Fruit fly (Drosophila melanogaster) whole organism, pupa: ENCODE results near the gene CG42762.

Source experiments
- CG10348 ChIP-seq: fragments of 200-800 bp; sonication (Bioruptor generic); IDR thresholded peaks from 2 replicates; pipeline ENCODE4 v1.3.6; 2022; ENCODE audit warnings: missing biosample characterization, missing genetic modification characterization
- CG12605 ChIP-seq: fragments of 200-800 bp; sonication (Bioruptor generic); IDR thresholded peaks from 2 replicates; pipeline ENCODE4 v1.3.6; 2022; ENCODE audit warnings: missing biosample characterization, missing genetic modification characterization
- CG13204 ChIP-seq: fragments of 200-800 bp; sonication (Bioruptor generic); optimal IDR thresholded peaks from 2 replicates; lab custom pipeline; 2018; ENCODE audit warnings: missing biosample characterization, mild to moderate bottlenecking, missing genetic modification characterization, moderate library complexity
- CG14655 ChIP-seq: fragments of 200-800 bp; sonication (Bioruptor generic); optimal IDR thresholded peaks from 3 replicates; lab custom pipeline; 2017; ENCODE audit warnings: mild to moderate bottlenecking, missing biosample characterization, missing genetic modification reagents, missing genetic modification characterization
- CG15710 ChIP-seq: fragments of 200-800 bp; sonication (Bioruptor generic); optimal IDR thresholded peaks from 2 replicates; lab custom pipeline; 2018; ENCODE audit warnings: missing biosample characterization, mild to moderate bottlenecking, missing genetic modification characterization, moderate library complexity
- CG32121 ChIP-seq: fragments of 200-800 bp; sonication (Bioruptor generic); IDR thresholded peaks from 2 replicates; pipeline ENCODE4 v1.3.6; 2022; ENCODE audit warnings: missing biosample characterization, missing genetic modification characterization
- CG34367 ChIP-seq: fragments of 200-800 bp; sonication (Bioruptor generic); optimal IDR thresholded peaks from 2 replicates; lab custom pipeline; 2018; ENCODE audit warnings: missing biosample characterization, mild to moderate bottlenecking, missing genetic modification characterization
- CG8159 ChIP-seq: fragments of 200-800 bp; sonication (Bioruptor generic); optimal IDR thresholded peaks from 3 replicates; lab custom pipeline; 2018; ENCODE audit warnings: missing biosample characterization, mild to moderate bottlenecking, missing genetic modification characterization, moderate library complexity
- CG8301 ChIP-seq: fragments of 200-800 bp; sonication (Bioruptor generic); optimal IDR thresholded peaks from 2 replicates; lab custom pipeline; 2018; ENCODE audit warnings: missing biosample characterization, mild to moderate bottlenecking, missing genetic modification characterization
- D1 ChIP-seq: fragments of 200-800 bp; sonication (Bioruptor generic); optimal IDR thresholded peaks from 2 replicates; lab custom pipeline; 2018; ENCODE audit warnings: missing biosample characterization, mild to moderate bottlenecking, missing genetic modification characterization, moderate library complexity
- EcR ChIP-seq: fragments of 200-800 bp; sonication (Bioruptor generic); optimal IDR thresholded peaks from 3 replicates; lab custom pipeline; 2019; ENCODE audit warnings: missing biosample characterization, missing genetic modification characterization, mild to moderate bottlenecking, moderate library complexity, missing genetic modification reagents
- Ets98B ChIP-seq: fragments of 200-800 bp; sonication (Bioruptor generic); IDR thresholded peaks from 2 replicates; pipeline ENCODE4 v1.3.6; 2022; ENCODE audit warnings: missing biosample characterization, missing genetic modification characterization
- Pif1B ChIP-seq: fragments of 200-800 bp; sonication (Bioruptor generic); optimal IDR thresholded peaks from 3 replicates; lab custom pipeline; 2016; ENCODE audit warnings: missing biosample characterization, missing genetic modification characterization
- Snoo ChIP-seq: fragments of 200-800 bp; sonication (Bioruptor generic); optimal IDR thresholded peaks from 3 replicates; lab custom pipeline; 2017; ENCODE audit warnings: missing biosample characterization, mild to moderate bottlenecking, missing genetic modification characterization, inconsistent platforms
- fd96Ca ChIP-seq: fragments of 200-800 bp; sonication (Bioruptor generic); IDR thresholded peaks from 3 replicates; pipeline ENCODE4 v1.3.6; 2022; ENCODE audit warnings: missing biosample characterization, missing genetic modification characterization
- gl ChIP-seq: fragments of 200-800 bp; sonication (Bioruptor generic); optimal IDR thresholded peaks from 2 replicates; lab custom pipeline; 2018; ENCODE audit warnings: missing biosample characterization, mild to moderate bottlenecking, missing genetic modification characterization

CG42762 gene

dm6 chr2L:8097461-8097860 is 46.4 kb downstream of the CG42762 start:
- no peak; the same call in 1 of the 2 replicates for TF ChIP-seq Ets98B
- TF ChIP-seq CG14655 (GFP tag; lab: Kevin White, UChicago): peak; percentile 1
- no peak for TF ChIP-seq CG13204 (GFP tag; lab: Kevin White, UChicago)

dm6 chr2L:8095176-8095575 is 48.7 kb downstream of the CG42762 start:
- TF ChIP-seq Snoo (tag; lab: Kevin White, UChicago) (peak; percentile 10), EcR (GFP tag; lab: Kevin White, UChicago) (peak; percentile 72), Ets98B (no peak), gl (tag; lab: Kevin White, UChicago) (peak; percentile 25)

dm6 chr2L:8094058-8094825 is 49.6 kb downstream of the CG42762 start:
- no peak for TF ChIP-seq CG8301 (tag; lab: Kevin White, UChicago)
- TF ChIP-seq fd96Ca (GFP tag; lab: Robert Waterston, UW): 0 out of 3 replicates have a peak, but pooled peaks have one; percentile 55
- TF ChIP-seq Pif1B (GFP tag; lab: Kevin White, UChicago): no peak
- TF ChIP-seq Ets98B: peak; percentile 63
- peak; percentile 36 for TF ChIP-seq CG32121
- TF ChIP-seq CG34367 (tag; lab: Kevin White, UChicago): no peak
- no peak for TF ChIP-seq CG10348 (GFP tag; lab: Robert Waterston, UW)
- TF ChIP-seq D1 (tag; lab: Kevin White, UChicago): no peak
- no peak for TF ChIP-seq CG15710 (tag; lab: Kevin White, UChicago)
- no peak for TF ChIP-seq EcR (GFP tag; lab: Kevin White, UChicago)
- no peak for TF ChIP-seq CG13204 (GFP tag; lab: Kevin White, UChicago)
- TF ChIP-seq CG12605 (GFP tag; lab: Robert Waterston, UW): peak; percentile 36
- no peak for TF ChIP-seq CG8159 (tag; lab: Kevin White, UChicago)
- peak; percentile 41 for TF ChIP-seq CG14655 (GFP tag; lab: Kevin White, UChicago)
- TF ChIP-seq, all 21 proteins: peak for 5
